Fruit fly (Drosophila melanogaster) whole organism, embryonic: ENCODE results near the gene CG2841.
A peak's percentile ranks its signal among the peaks of the same experiment; 100 is the strongest.

ENCODE experiments used
- Blimp-1 ChIP-seq: fragments of 200-800 bp; sonication (Bioruptor generic); optimal IDR thresholded peaks from 3 replicates; lab custom pipeline; 2018; ENCODE audit warnings: missing biosample characterization, missing genetic modification characterization, mild to moderate bottlenecking, moderate library complexity, missing genetic modification reagents
- CG10209 ChIP-seq: fragments of 200-800 bp; sonication (Bioruptor generic); optimal IDR thresholded peaks from 3 replicates; lab custom pipeline; 2017; ENCODE audit warnings: missing biosample characterization, mild to moderate bottlenecking, missing genetic modification characterization, missing genetic modification reagents
- CG10274 ChIP-seq: fragments of 200-800 bp; sonication (Bioruptor generic); optimal IDR thresholded peaks from 3 replicates; lab custom pipeline; 2017; ENCODE audit warnings: missing biosample characterization, mild to moderate bottlenecking, missing genetic modification characterization
- CG10543 ChIP-seq: fragments of 200-800 bp; sonication (Bioruptor generic); optimal IDR thresholded peaks from 3 replicates; lab custom pipeline; 2017; ENCODE audit warnings: missing biosample characterization, mild to moderate bottlenecking, missing genetic modification characterization, moderate library complexity
- CG11696 ChIP-seq: fragments of 200-800 bp; sonication (Bioruptor generic); IDR thresholded peaks from 2 replicates; pipeline ENCODE4 v1.3.6; 2022; ENCODE audit warnings: missing biosample characterization, missing genetic modification characterization
- CG13287 ChIP-seq: fragments of 200-800 bp; sonication (Bioruptor generic); IDR thresholded peaks from 2 replicates; pipeline ENCODE4 v1.3.6; 2022; ENCODE audit warnings: missing biosample characterization, missing genetic modification characterization; ENCODE audit not compliant: partially characterized antibody
- CG1602 ChIP-seq: fragments of 200-800 bp; sonication (Bioruptor generic); optimal IDR thresholded peaks from 3 replicates; lab custom pipeline; 2016; ENCODE audit warnings: missing biosample characterization, missing genetic modification characterization
- CG2129 ChIP-seq: fragments of 200-800 bp; sonication (Bioruptor generic); IDR thresholded peaks from 2 replicates; pipeline ENCODE4 v1.3.6; 2022; ENCODE audit warnings: missing biosample characterization, missing genetic modification characterization; ENCODE audit not compliant: partially characterized antibody
- CG32767 ChIP-seq: fragments of 200-800 bp; sonication (Bioruptor generic); IDR thresholded peaks from 2 replicates; pipeline ENCODE4 v1.3.6; 2022; ENCODE audit warnings: missing biosample characterization, missing genetic modification characterization
- CG32772 ChIP-seq: fragments of 200-800 bp; sonication (Bioruptor generic); IDR thresholded peaks from 2 replicates; pipeline ENCODE4 v1.3.6; 2022; ENCODE audit warnings: missing biosample characterization, missing genetic modification characterization
- CG33213 ChIP-seq: fragments of 200-800 bp; sonication (Bioruptor generic); optimal IDR thresholded peaks from 3 replicates; lab custom pipeline; 2016; ENCODE audit warnings: missing biosample characterization, missing genetic modification characterization
- CG8290 ChIP-seq, 3 experiments: fragments of 200-800 bp; sonication (Bioruptor generic); optimal IDR thresholded peaks; 2 replicates each; lab custom pipeline; 2016 to 2019; ENCODE audit warnings: missing biosample characterization in 3 of 3, missing genetic modification characterization in 3 of 3, mild to moderate bottlenecking in 2 of 3, moderate library complexity in 1 of 3
- CG8388 ChIP-seq: fragments of 200-800 bp; sonication (Bioruptor generic); optimal IDR thresholded peaks from 2 replicates; lab custom pipeline; 2019; ENCODE audit warnings: missing biosample characterization, mild to moderate bottlenecking, missing genetic modification characterization, moderate library complexity
- D19A ChIP-seq: fragments of 200-800 bp; optimal IDR thresholded peaks from 3 replicates; lab custom pipeline; 2019; ENCODE audit warnings: missing biosample characterization, mild to moderate bottlenecking, missing genetic modification characterization, moderate library complexity
- Dek ChIP-seq: fragments of 200-800 bp; sonication (Bioruptor generic); optimal IDR thresholded peaks from 3 replicates; lab custom pipeline; 2019; ENCODE audit warnings: missing biosample characterization, mild to moderate bottlenecking, missing genetic modification characterization, moderate library complexity
- Dip2 ChIP-seq: fragments of 200-800 bp; sonication (Bioruptor generic); IDR thresholded peaks from 2 replicates; pipeline ENCODE4 v1.3.6; 2022; ENCODE audit warnings: missing biosample characterization, missing genetic modification characterization
- Elba2 ChIP-seq: fragments of 200-800 bp; sonication (Bioruptor generic); optimal IDR thresholded peaks from 3 replicates; lab custom pipeline; 2016; ENCODE audit warnings: missing biosample characterization, missing genetic modification characterization
- Hmx ChIP-seq: fragments of 200-800 bp; sonication (Bioruptor generic); optimal IDR thresholded peaks from 2 replicates; lab custom pipeline; 2016; ENCODE audit warnings: missing biosample characterization, missing genetic modification characterization
- Hr39 ChIP-seq: fragments of >200 bp; optimal IDR thresholded peaks from 2 replicates; lab custom pipeline; 2017
- MBD-R2 ChIP-seq: fragments of 200-800 bp; sonication (Bioruptor generic); IDR thresholded peaks from 2 replicates; pipeline ENCODE4 v1.3.6; 2022; ENCODE audit warnings: missing biosample characterization, missing genetic modification characterization
- Med ChIP-seq: fragments of 200-800 bp; sonication (Bioruptor generic); peaks from one replicate; lab custom pipeline; 2016; ENCODE audit warnings: missing biosample characterization, missing genetic modification characterization, mild to moderate bottlenecking, inconsistent platforms, moderate library complexity
- Meics ChIP-seq: fragments of 200-800 bp; sonication (Bioruptor generic); optimal IDR thresholded peaks from 2 replicates; lab custom pipeline; 2017; ENCODE audit warnings: missing biosample characterization, mild to moderate bottlenecking, missing genetic modification characterization
- Nf-YC ChIP-seq: fragments of 200-800 bp; optimal IDR thresholded peaks from 3 replicates; lab custom pipeline; 2019; ENCODE audit warnings: missing biosample characterization, mild to moderate bottlenecking, missing genetic modification characterization, moderate library complexity
- NfI ChIP-seq: fragments of 200-800 bp; sonication (Bioruptor generic); optimal IDR thresholded peaks from 3 replicates; lab custom pipeline; 2018; ENCODE audit warnings: missing biosample characterization, mild to moderate bottlenecking, missing genetic modification characterization, moderate library complexity
- PHDP ChIP-seq: fragments of 200-800 bp; sonication (Bioruptor generic); optimal IDR thresholded peaks from 3 replicates; lab custom pipeline; 2018; ENCODE audit warnings: missing biosample characterization, mild to moderate bottlenecking, missing genetic modification characterization, moderate library complexity
- Ravus ChIP-seq: fragments of 200-800 bp; sonication (Bioruptor generic); IDR thresholded peaks from 2 replicates; pipeline ENCODE4 v1.3.6; 2022; ENCODE audit warnings: missing biosample characterization, missing genetic modification characterization
- Usf ChIP-seq: fragments of 200-800 bp; sonication (Bioruptor generic); optimal IDR thresholded peaks from 2 replicates; lab custom pipeline; 2017; ENCODE audit warnings: missing genotype, missing biosample characterization, missing genetic modification characterization
- bigmax ChIP-seq: fragments of 200-800 bp; sonication (Bioruptor generic); optimal IDR thresholded peaks from 2 replicates; lab custom pipeline; 2018; ENCODE audit warnings: missing biosample characterization, mild to moderate bottlenecking, missing genetic modification characterization
- bsh ChIP-seq, 2 experiments: fragments of 200-800 bp; sonication (Bioruptor generic); optimal IDR thresholded peaks; 2 replicates each; lab custom pipeline; 2017 to 2018; ENCODE audit warnings: mild to moderate bottlenecking in 2 of 2, missing biosample characterization in 2 of 2, missing genetic modification characterization in 2 of 2, moderate library complexity in 1 of 2
- crol ChIP-seq: fragments of 200-800 bp; sonication (Bioruptor generic); IDR thresholded peaks from 2 replicates; pipeline ENCODE4 v1.3.6; 2022; ENCODE audit warnings: missing biosample characterization, missing genetic modification characterization
- crp ChIP-seq, 2 experiments: fragments of 200-800 bp; sonication (Bioruptor generic); optimal IDR thresholded peaks; 2 replicates in 1 of 2; 3 replicates in 1 of 2; lab custom pipeline; 2017; ENCODE audit warnings: missing biosample characterization in 2 of 2, missing genetic modification characterization in 2 of 2, mild to moderate bottlenecking in 1 of 2, moderate library complexity in 1 of 2
- ewg ChIP-seq: fragments of 200-800 bp; sonication (Bioruptor generic); optimal IDR thresholded peaks from 3 replicates; lab custom pipeline; 2017; ENCODE audit warnings: mild to moderate bottlenecking, missing biosample characterization, missing genetic modification reagents, missing genetic modification characterization
- exex ChIP-seq: fragments of 200-800 bp; sonication (Bioruptor generic); optimal IDR thresholded peaks from 4 replicates; lab custom pipeline; 2018; ENCODE audit warnings: missing biosample characterization, mild to moderate bottlenecking, missing genetic modification characterization, moderate library complexity
- ftz-f1 ChIP-seq: fragments of 200-800 bp; sonication (Bioruptor generic); optimal IDR thresholded peaks from 2 replicates; lab custom pipeline; 2016; ENCODE audit warnings: missing biosample characterization, missing genetic modification characterization
- h ChIP-seq: fragments of >200 bp; optimal IDR thresholded peaks from 2 replicates; lab custom pipeline; 2017
- insv ChIP-seq, 2 experiments: fragments of 200-800 bp; sonication (Bioruptor generic); optimal IDR thresholded peaks; 3 replicates each; lab custom pipeline; 2016 to 2018; ENCODE audit warnings: missing biosample characterization in 2 of 2, missing genetic modification characterization in 2 of 2
- luna ChIP-seq: fragments of 200-800 bp; sonication (Bioruptor generic); optimal IDR thresholded peaks from 2 replicates; lab custom pipeline; 2016; ENCODE audit warnings: missing biosample characterization, missing genetic modification characterization
- mirr ChIP-seq: fragments of 200-800 bp; sonication (Bioruptor generic); optimal IDR thresholded peaks from 3 replicates; lab custom pipeline; 2018; ENCODE audit warnings: missing biosample characterization, mild to moderate bottlenecking, missing genetic modification characterization
- sd ChIP-seq: fragments of 200-800 bp; sonication (Bioruptor generic); optimal IDR thresholded peaks from 3 replicates; lab custom pipeline; 2018; ENCODE audit warnings: missing biosample characterization, mild to moderate bottlenecking, missing genetic modification characterization, moderate library complexity
- sna ChIP-seq: fragments of 200-800 bp; sonication (Bioruptor generic); IDR thresholded peaks from 2 replicates; pipeline ENCODE4 v1.3.6; 2022; ENCODE audit warnings: missing biosample characterization, missing genetic modification characterization; ENCODE audit not compliant: partially characterized antibody
- sob ChIP-seq: fragments of 200-800 bp; sonication (Bioruptor generic); IDR thresholded peaks from 2 replicates; pipeline ENCODE4 v1.3.6; 2022; ENCODE audit warnings: missing biosample characterization, missing genetic modification characterization
- ssp ChIP-seq: fragments of 200-800 bp; sonication (Bioruptor generic); IDR thresholded peaks from 2 replicates; pipeline ENCODE4 v1.3.6; 2022; ENCODE audit warnings: missing biosample characterization, missing genetic modification characterization
- tup ChIP-seq: fragments of 200-800 bp; sonication (Bioruptor generic); optimal IDR thresholded peaks from 2 replicates; lab custom pipeline; 2016; ENCODE audit warnings: missing biosample characterization, mild to moderate bottlenecking, missing genetic modification characterization, moderate library complexity
- z ChIP-seq: fragments of 200-800 bp; sonication (Bioruptor generic); IDR thresholded peaks from 3 replicates; pipeline ENCODE4 v1.3.6; 2022; ENCODE audit warnings: missing biosample characterization, missing genetic modification characterization

Gene CG2841

DNA sequence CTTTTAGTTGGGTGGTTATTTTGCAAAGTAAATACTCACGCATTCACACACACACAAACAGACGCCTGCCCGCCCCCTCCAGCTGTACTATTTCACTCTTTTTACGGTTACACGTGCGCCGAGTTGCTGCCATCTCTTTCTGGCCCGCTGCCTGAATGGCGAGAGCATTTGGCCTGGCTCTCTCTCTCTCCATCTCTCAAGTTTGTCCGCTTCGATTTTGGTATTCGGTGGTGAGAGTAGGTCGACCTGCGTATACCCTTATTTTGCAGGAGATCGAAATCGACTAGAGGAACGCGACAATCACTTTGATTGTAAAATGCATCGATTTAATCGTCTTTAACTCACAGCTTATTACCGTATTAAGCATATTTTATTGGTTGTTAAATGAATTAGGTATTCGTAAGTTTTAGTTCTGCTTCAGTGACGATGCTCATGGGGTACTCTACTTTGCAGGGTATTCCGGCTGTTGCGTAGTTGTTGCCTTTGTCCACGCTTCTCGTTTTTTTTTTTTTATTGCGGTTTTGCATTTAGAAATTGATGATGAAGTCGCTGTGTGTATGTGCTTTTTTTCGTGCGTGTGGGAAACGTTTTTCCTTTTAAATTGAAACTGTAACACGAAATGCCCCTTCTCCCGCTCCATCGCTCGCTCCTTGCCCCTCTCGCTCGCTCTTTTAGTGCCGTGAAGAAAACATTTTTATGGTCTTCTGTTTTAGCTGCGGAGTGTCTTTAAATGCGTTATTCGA, 62.2 kb downstream of the CG2841 start (continued):
- TF ChIP-seq CG1602, result peak; percentile 83
- TF ChIP-seq Ravus (GFP tag; lab: Robert Waterston, UW), result peak; percentile 49
- TF ChIP-seq CG10274 (GFP tag; lab: Kevin White, UChicago), result peak; percentile 98
- TF ChIP-seq Hmx (GFP tag; lab: Kevin White, UChicago), result peak; percentile 3
- TF ChIP-seq crp (GFP tag; optimal IDR thresholded peaks at IDR 0.05; lab: Kevin White, UChicago), result peak in 1 of 2 experiments; percentile 45

DNA sequence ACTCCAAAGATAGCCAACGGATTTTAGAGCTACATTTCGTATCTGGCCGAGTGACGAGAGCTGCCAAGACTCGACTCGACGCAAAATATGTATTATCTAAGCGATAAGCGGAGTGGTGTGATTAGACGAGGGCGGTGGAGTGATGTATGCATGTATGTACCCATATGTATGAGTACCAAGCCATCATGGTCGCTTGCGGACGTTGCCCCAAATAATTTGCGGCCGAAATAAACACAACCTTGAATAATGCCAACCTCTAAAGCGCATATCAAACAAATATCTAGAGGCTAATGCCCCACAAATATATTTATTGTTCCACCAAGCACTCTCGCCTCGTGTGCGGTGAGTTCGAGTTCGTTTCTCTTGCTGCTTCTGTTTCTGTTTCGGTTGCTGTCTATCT, 63.3 kb downstream of the CG2841 start:
- no peak for TF ChIP-seq CG32767 (GFP tag; lab: Robert Waterston, UW)
- TF ChIP-seq crol (GFP tag; lab: Robert Waterston, UW), result 0 out of 2 replicates have a peak, but pooled peaks have one; percentile 6
- 0 out of 2 replicates have a peak, but pooled peaks have one; percentile 18 for TF ChIP-seq CG11696
- no peak for TF ChIP-seq ssp (GFP tag; lab: Robert Waterston, UW)
- TF ChIP-seq CG10209 (GFP tag; lab: Kevin White, UChicago), result no peak
- 0 out of 3 replicates have a peak, but pooled peaks have one; percentile 4 for TF ChIP-seq z (GFP tag; lab: Robert Waterston, UW)
- TF ChIP-seq CG8290 (GFP tag; optimal IDR thresholded peaks at IDR 0.05; lab: Kevin White, UChicago), result no peak
- TF ChIP-seq CG8290 (tag; optimal IDR thresholded peaks at IDR 0.05; lab: Kevin White, UChicago), result peak in 1 of 2 experiments; percentile 19
- peak; percentile 47 for TF ChIP-seq exex (tag; lab: Kevin White, UChicago)
- TF ChIP-seq Meics, result peak; percentile 8
- TF ChIP-seq Med (GFP tag; lab: Kevin White, UChicago), result peak; percentile 73
- peak; percentile 70 for TF ChIP-seq ftz-f1 (GFP tag; lab: Kevin White, UChicago)
- no peak for TF ChIP-seq sna (GFP tag; lab: Robert Waterston, UW)
- TF ChIP-seq CG10543 (GFP tag; lab: Kevin White, UChicago), result peak; percentile 42
- TF ChIP-seq mirr (GFP tag; lab: Kevin White, UChicago), result peak; percentile 66
- peak; percentile 40 for TF ChIP-seq sd (tag; lab: Kevin White, UChicago)
- no peak for TF ChIP-seq PHDP

DNA sequence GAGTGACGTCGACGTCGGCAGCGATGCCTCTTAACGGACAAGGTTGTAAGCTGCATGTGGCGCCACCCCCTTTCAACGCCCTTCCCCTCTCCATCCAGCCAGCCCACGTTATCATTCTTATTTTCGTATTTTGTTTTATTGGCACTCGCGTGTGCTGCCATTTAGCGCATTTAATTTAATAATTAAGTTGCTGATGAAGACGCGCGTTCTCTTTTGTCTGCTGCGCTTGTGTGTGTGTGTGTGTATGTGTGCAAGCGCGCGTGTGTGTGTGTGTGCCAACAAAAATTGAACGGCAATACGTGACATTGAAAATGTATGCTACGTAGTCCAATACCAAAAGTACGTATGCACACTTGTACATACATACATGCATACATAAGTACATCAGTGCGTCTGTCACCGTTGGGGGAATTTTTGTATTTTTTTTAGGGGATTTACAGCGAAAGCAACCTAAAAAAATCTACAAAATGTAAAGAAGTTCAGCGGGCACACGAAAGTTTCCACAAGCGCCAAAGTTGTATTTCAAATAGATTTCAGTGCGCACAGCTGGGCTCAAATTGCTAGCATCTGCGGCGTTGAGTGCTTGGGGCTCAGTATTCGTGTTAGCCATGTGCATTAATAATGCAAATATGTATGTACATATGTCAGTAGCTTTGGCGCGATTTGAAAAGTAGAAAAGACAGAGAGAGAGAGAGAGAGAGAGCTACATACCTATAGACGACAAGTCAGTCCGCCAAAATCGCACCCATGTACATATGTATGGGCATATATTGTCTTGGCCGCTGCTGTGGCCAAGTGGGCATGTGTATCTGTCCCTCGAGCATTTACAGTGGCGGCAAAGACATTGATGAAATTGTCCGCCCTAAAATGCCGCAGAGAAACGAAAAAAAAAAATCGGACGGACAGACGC, 64.3 kb downstream of the CG2841 start:
- TF ChIP-seq CG13287 (GFP tag; lab: Robert Waterston, UW), result no peak
- TF ChIP-seq tup (GFP tag; lab: Kevin White, UChicago), result peak; percentile 42
- no peak for TF ChIP-seq Elba2
- peak; percentile 73 for TF ChIP-seq CG32772 (GFP tag; lab: Robert Waterston, UW)
- peak; percentile 52 for TF ChIP-seq luna (GFP tag; lab: Kevin White, UChicago)
- peak; percentile 58 for TF ChIP-seq Nf-YC (tag; lab: Kevin White, UChicago)
- TF ChIP-seq Dip2 (GFP tag; lab: Robert Waterston, UW), result no peak
- TF ChIP-seq Blimp-1 (GFP tag; lab: Kevin White, UChicago), result peak; percentile 81
- peak; percentile 57 for TF ChIP-seq Dek (tag; lab: Kevin White, UChicago)
- TF ChIP-seq CG8388 (GFP tag; lab: Kevin White, UChicago), result peak; percentile 82
- TF ChIP-seq CG33213 (GFP tag; lab: Kevin White, UChicago), result peak; percentile 74
- peak; percentile 34 to 88 for TF ChIP-seq bsh (GFP tag; optimal IDR thresholded peaks at IDR 0.05; lab: Kevin White, UChicago)
- no peak for TF ChIP-seq h (lab: Kevin White, UChicago)
- peak; percentile 78 for TF ChIP-seq D19A (tag; lab: Kevin White, UChicago)
- peak; percentile 43; the same call in 1 of the 2 replicates for TF ChIP-seq MBD-R2 (GFP tag; lab: Robert Waterston, UW)
- peak; percentile 72 for TF ChIP-seq Usf (GFP tag; lab: Kevin White, UChicago)
- TF ChIP-seq sob (GFP tag; lab: Robert Waterston, UW), result peak; percentile 72
- no peak for TF ChIP-seq CG2129
- peak; percentile 79 for TF ChIP-seq NfI (GFP tag; lab: Kevin White, UChicago)
- no peak for TF ChIP-seq Hr39 (lab: Kevin White, UChicago)
- TF ChIP-seq ewg (GFP tag; lab: Kevin White, UChicago), result peak; percentile 75
- peak in 1 of 2 experiments; percentile 22 for TF ChIP-seq insv (GFP tag; optimal IDR thresholded peaks at IDR 0.05; lab: Kevin White, UChicago)
- TF ChIP-seq bigmax (GFP tag; lab: Kevin White, UChicago), result no peak
